Worm (Caenorhabditis elegans): Measurements from ENCODE around the gene C17F4.12.

ce11 chrII:3267815-3268214, 23.8 kb upstream of the C17F4.12 start:
- TF ChIP-seq attf-3 (GFP tag; conservative IDR thresholded peaks at IDR 0.05): no peak
- TF ChIP-seq cebp-1 (GFP tag; IDR thresholded peaks at IDR 0.05): no peak
- no peak for TF ChIP-seq cebp-1 (tag; optimal IDR thresholded peaks at IDR 0.05)
- TF ChIP-seq B0035.1 (tag; optimal IDR thresholded peaks at IDR 0.05): no peak
- TF ChIP-seq aptf-3 (GFP tag; IDR thresholded peaks at IDR 0.05): no peak
- no peak for TF ChIP-seq unc-130 (GFP tag; optimal IDR thresholded peaks at IDR 0.05)
- TF ChIP-seq hmg-1.2 (GFP tag; IDR thresholded peaks at IDR 0.05): peak; percentile 48
- no peak for TF ChIP-seq tlf-1 (GFP tag; optimal IDR thresholded peaks at IDR 0.05)
- no peak for TF ChIP-seq F23B12.7 (tag; optimal IDR thresholded peaks at IDR 0.05; ENCODE audit: insufficient read depth)
- TF ChIP-seq sdz-38 (tag; optimal IDR thresholded peaks at IDR 0.05): no peak
- no peak for TF ChIP-seq pha-4 (tag; optimal IDR thresholded peaks at IDR 0.05)
- no peak for TF ChIP-seq ZK185.1 (tag; optimal IDR thresholded peaks at IDR 0.05; ENCODE audit: poor library complexity, severe bottlenecking)
- no peak for TF ChIP-seq ceh-79 (tag; optimal IDR thresholded peaks at IDR 0.05)
